Fruit fly (Drosophila melanogaster) whole organism, adult: ENCODE results near the gene Grx5.

Experiments
- CG11617 ChIP-seq: fragments of 200-800 bp; sonication (Bioruptor generic); optimal IDR thresholded peaks from 2 replicates; lab custom pipeline; 2017; ENCODE audit warnings: mild to moderate bottlenecking, missing biosample characterization, missing genetic modification reagents, missing genetic modification characterization
- CG1620 ChIP-seq: fragments of 200-800 bp; sonication (Bioruptor generic); optimal IDR thresholded peaks from 2 replicates; lab custom pipeline; 2016; ENCODE audit warnings: missing biosample characterization, missing genetic modification characterization
- CG33017 ChIP-seq: fragments of 200-800 bp; sonication (Bioruptor generic); optimal IDR thresholded peaks from 2 replicates; lab custom pipeline; 2018; ENCODE audit warnings: missing biosample characterization, mild to moderate bottlenecking, missing genetic modification characterization, moderate library complexity
- CG5204 ChIP-seq: fragments of 200-800 bp; sonication (Bioruptor generic); optimal IDR thresholded peaks from 2 replicates; lab custom pipeline; 2016; ENCODE audit warnings: missing biosample characterization, missing genetic modification characterization
- CG7045 ChIP-seq: fragments of 200-800 bp; sonication (Bioruptor generic); optimal IDR thresholded peaks from 2 replicates; lab custom pipeline; 2017; ENCODE audit warnings: missing biosample characterization, mild to moderate bottlenecking, missing genetic modification characterization
- CG7101 ChIP-seq: fragments of 200-800 bp; sonication (Bioruptor generic); optimal IDR thresholded peaks from 2 replicates; lab custom pipeline; 2018; ENCODE audit warnings: missing biosample characterization, mild to moderate bottlenecking, missing genetic modification characterization, moderate library complexity
- Clk ChIP-seq: fragments of 200-800 bp; sonication (Bioruptor generic); optimal IDR thresholded peaks from 2 replicates; lab custom pipeline; 2017; ENCODE audit warnings: missing biosample characterization, missing genetic modification characterization
- cic ChIP-seq: fragments of 200-800 bp; sonication (Bioruptor generic); optimal IDR thresholded peaks from 2 replicates; lab custom pipeline; 2017; ENCODE audit warnings: missing biosample characterization, mild to moderate bottlenecking, missing genetic modification characterization, moderate library complexity
- cnc ChIP-seq, 2 experiments: fragments of >200 bp; optimal IDR thresholded peaks; 2 replicates each; lab custom pipeline; 2017
- kay ChIP-seq: fragments of 200-800 bp; sonication (Bioruptor generic); peaks from one replicate; lab custom pipeline; 2016; ENCODE audit warnings: missing biosample characterization, missing genetic modification characterization, borderline replicate concordance
- ovo ChIP-seq: fragments of 200-800 bp; sonication (Bioruptor generic); optimal IDR thresholded peaks from 2 replicates; lab custom pipeline; 2016; ENCODE audit warnings: missing biosample characterization, missing genetic modification characterization
- pad ChIP-seq: fragments of 200-800 bp; sonication (Bioruptor generic); optimal IDR thresholded peaks from 3 replicates; lab custom pipeline; 2017; ENCODE audit warnings: missing biosample characterization, missing genetic modification characterization, mild to moderate bottlenecking, moderate library complexity, missing genetic modification reagents
- tj ChIP-seq: fragments of 200-800 bp; sonication (Bioruptor generic); optimal IDR thresholded peaks from 3 replicates; lab custom pipeline; 2017; ENCODE audit warnings: missing biosample characterization, mild to moderate bottlenecking, missing genetic modification characterization, moderate library complexity
- toe ChIP-seq: fragments of 200-800 bp; sonication (Bioruptor generic); optimal IDR thresholded peaks from 2 replicates; lab custom pipeline; 2016; ENCODE audit warnings: missing biosample characterization, missing genetic modification characterization

DNA sequence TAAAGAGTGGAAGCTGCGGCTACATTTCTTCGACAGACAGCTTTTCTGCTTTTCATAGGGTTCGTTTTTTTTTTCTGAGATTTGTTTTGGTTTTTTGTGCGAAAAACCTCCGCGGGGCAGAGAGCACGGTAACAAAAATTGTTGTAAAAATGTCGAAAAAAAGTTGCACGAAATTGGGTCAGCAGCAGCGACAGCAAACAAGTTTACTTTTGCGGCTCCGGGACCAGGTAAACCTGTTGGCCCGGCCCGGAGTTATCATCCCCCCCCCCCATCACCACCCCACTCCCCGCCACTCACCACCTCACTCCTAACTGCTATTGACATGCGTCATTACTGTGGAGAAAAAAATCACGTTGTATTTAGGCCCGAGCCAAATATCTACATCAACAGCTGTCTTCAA, 30.4 kb upstream of the Grx5 start:
- no peak for TF ChIP-seq CG7101 (tag; lab: Kevin White, UChicago)
- no peak for TF ChIP-seq tj
- no peak for TF ChIP-seq CG11617 (GFP tag; lab: Kevin White, UChicago)
- no peak for TF ChIP-seq cic (GFP tag; lab: Kevin White, UChicago)
- no peak for TF ChIP-seq kay (GFP tag; lab: Kevin White, UChicago)
- TF ChIP-seq pad (GFP tag; lab: Kevin White, UChicago) = no peak
- TF ChIP-seq cnc (optimal IDR thresholded peaks at IDR 0.05; lab: Kevin White, UChicago) = no peak
- no peak for TF ChIP-seq toe (GFP tag; lab: Kevin White, UChicago)
- no peak for TF ChIP-seq CG5204 (GFP tag; lab: Kevin White, UChicago)
- no peak for TF ChIP-seq Clk (GFP tag; lab: Kevin White, UChicago)
- TF ChIP-seq CG33017 (tag; lab: Kevin White, UChicago) = no peak
- no peak for TF ChIP-seq CG7045 (GFP tag; lab: Kevin White, UChicago)
- no peak for TF ChIP-seq CG1620 (GFP tag; lab: Kevin White, UChicago)
- TF ChIP-seq ovo (GFP tag; lab: Kevin White, UChicago) = no peak
